Fruit fly (Drosophila melanogaster) whole organism, embryonic: ENCODE results near the gene CG6230.

Source experiments
- CG1024 ChIP-seq: fragments of 200-800 bp; sonication (Bioruptor generic); IDR thresholded peaks from 2 replicates; pipeline ENCODE4 v1.3.6; 2022; ENCODE audit warnings: missing biosample characterization, missing genetic modification characterization
- CG10366 ChIP-seq: fragments of 200-800 bp; sonication (Bioruptor generic); IDR thresholded peaks from 2 replicates; pipeline ENCODE4 v1.3.6; 2022; ENCODE audit warnings: missing biosample characterization, missing genetic modification characterization
- CG10654 ChIP-seq: fragments of 200-800 bp; sonication (Bioruptor generic); optimal IDR thresholded peaks from 2 replicates; lab custom pipeline; 2016; ENCODE audit warnings: missing biosample characterization, missing genetic modification characterization
- CG12155 ChIP-seq: fragments of 200-800 bp; sonication (Bioruptor generic); optimal IDR thresholded peaks from 3 replicates; lab custom pipeline; 2016; ENCODE audit warnings: missing biosample characterization, missing genetic modification characterization
- CG13296 ChIP-seq: fragments of 200-800 bp; sonication (Bioruptor generic); optimal IDR thresholded peaks from 3 replicates; lab custom pipeline; 2018; ENCODE audit warnings: missing biosample characterization, mild to moderate bottlenecking, missing genetic modification characterization
- CG14050 ChIP-seq: fragments of 200-800 bp; sonication (Bioruptor generic); IDR thresholded peaks from 3 replicates; pipeline ENCODE4 v1.3.6; 2022; ENCODE audit warnings: missing biosample characterization, missing genetic modification characterization
- CG14860 ChIP-seq: fragments of 200-800 bp; sonication (Bioruptor generic); IDR thresholded peaks from 3 replicates; pipeline ENCODE4 v1.3.6; 2022; ENCODE audit warnings: missing biosample characterization, missing genetic modification characterization; ENCODE audit not compliant: partially characterized antibody
- CG1647 ChIP-seq: fragments of 200-800 bp; sonication (Bioruptor generic); optimal IDR thresholded peaks from 3 replicates; lab custom pipeline; 2016; ENCODE audit warnings: missing biosample characterization, missing genetic modification characterization
- CG16863 ChIP-seq: fragments of 200-800 bp; sonication (Bioruptor generic); optimal IDR thresholded peaks from 3 replicates; lab custom pipeline; 2016; ENCODE audit warnings: missing biosample characterization, missing genetic modification characterization
- CG17186 ChIP-seq: fragments of 200-800 bp; sonication (Bioruptor generic); optimal IDR thresholded peaks from 3 replicates; lab custom pipeline; 2017; ENCODE audit warnings: missing biosample characterization, missing genetic modification reagents, missing genetic modification characterization
- CG17385 ChIP-seq: fragments of 200-800 bp; sonication (Bioruptor generic); optimal IDR thresholded peaks from 3 replicates; lab custom pipeline; 2018; ENCODE audit warnings: missing biosample characterization, mild to moderate bottlenecking, missing genetic modification characterization
- CG17568 ChIP-seq: fragments of 200-800 bp; sonication (Bioruptor generic); optimal IDR thresholded peaks from 2 replicates; lab custom pipeline; 2018; ENCODE audit warnings: missing biosample characterization, mild to moderate bottlenecking, missing genetic modification characterization, moderate library complexity
- CG2199 ChIP-seq: fragments of 200-800 bp; sonication (Bioruptor generic); IDR thresholded peaks from 3 replicates; pipeline ENCODE4 v1.3.6; 2022; ENCODE audit warnings: missing biosample characterization, missing genetic modification characterization
- CG32767 ChIP-seq: fragments of 200-800 bp; sonication (Bioruptor generic); IDR thresholded peaks from 2 replicates; pipeline ENCODE4 v1.3.6; 2022; ENCODE audit warnings: missing biosample characterization, missing genetic modification characterization
- CG3847 ChIP-seq: fragments of 200-800 bp; sonication (Bioruptor generic); IDR thresholded peaks from 2 replicates; pipeline ENCODE4 v1.3.6; 2022; ENCODE audit warnings: missing biosample characterization, missing genetic modification characterization
- CG6272 ChIP-seq: fragments of 200-800 bp; sonication (Bioruptor generic); IDR thresholded peaks from 2 replicates; pipeline ENCODE4 v1.3.6; 2022; ENCODE audit warnings: missing biosample characterization, missing genetic modification characterization
- CG7271 ChIP-seq: fragments of 200-800 bp; sonication (Bioruptor generic); optimal IDR thresholded peaks from 2 replicates; lab custom pipeline; 2018; ENCODE audit warnings: missing biosample characterization, mild to moderate bottlenecking, missing genetic modification characterization, moderate library complexity
- CG7357 ChIP-seq: fragments of 200-800 bp; sonication (Bioruptor generic); IDR thresholded peaks from 3 replicates; pipeline ENCODE4 v1.3.6; 2022; ENCODE audit warnings: missing biosample characterization, missing genetic modification characterization
- CG7839 ChIP-seq: fragments of 200-800 bp; sonication (Bioruptor generic); optimal IDR thresholded peaks from 3 replicates; lab custom pipeline; 2018; ENCODE audit warnings: missing biosample characterization, mild to moderate bottlenecking, missing genetic modification characterization, moderate library complexity
- CG8359 ChIP-seq: fragments of 200-800 bp; sonication (Bioruptor generic); optimal IDR thresholded peaks from 2 replicates; lab custom pipeline; 2017; ENCODE audit warnings: missing biosample characterization, mild to moderate bottlenecking, missing genetic modification characterization, borderline replicate concordance
- CG8765 ChIP-seq: fragments of 200-800 bp; sonication (Bioruptor generic); IDR thresholded peaks from 2 replicates; pipeline ENCODE4 v1.3.6; 2022; ENCODE audit warnings: missing biosample characterization, missing genetic modification characterization
- CG9727 ChIP-seq: fragments of 200-800 bp; sonication (Bioruptor generic); optimal IDR thresholded peaks from 3 replicates; lab custom pipeline; 2017; ENCODE audit warnings: missing biosample characterization, mild to moderate bottlenecking, missing genetic modification characterization
- E2f2 ChIP-seq: fragments of 200-800 bp; sonication (Bioruptor generic); IDR thresholded peaks from 2 replicates; pipeline ENCODE4 v1.3.6; 2022; ENCODE audit warnings: missing biosample characterization, missing genetic modification characterization
- Fer2 ChIP-seq: fragments of 200-800 bp; sonication (Bioruptor generic); optimal IDR thresholded peaks from 2 replicates; lab custom pipeline; 2018; ENCODE audit warnings: missing biosample characterization, mild to moderate bottlenecking, missing genetic modification characterization, moderate library complexity
- HHEX ChIP-seq: fragments of 200-800 bp; sonication (Bioruptor generic); optimal IDR thresholded peaks from 3 replicates; lab custom pipeline; 2017; ENCODE audit warnings: missing biosample characterization, mild to moderate bottlenecking, missing genetic modification characterization, missing genetic modification reagents
- Hey ChIP-seq: fragments of 200-800 bp; sonication (Bioruptor generic); optimal IDR thresholded peaks from 3 replicates; lab custom pipeline; 2018; ENCODE audit warnings: missing biosample characterization, mild to moderate bottlenecking, missing genetic modification characterization
- HmgZ ChIP-seq: fragments of 200-800 bp; sonication (Bioruptor generic); optimal IDR thresholded peaks from 2 replicates; lab custom pipeline; 2018; ENCODE audit warnings: missing biosample characterization, mild to moderate bottlenecking, missing genetic modification characterization
- Max ChIP-seq: fragments of 200-800 bp; sonication (Bioruptor generic); optimal IDR thresholded peaks from 2 replicates; lab custom pipeline; 2016; ENCODE audit warnings: missing biosample characterization, mild to moderate bottlenecking, missing genetic modification characterization
- Meics ChIP-seq: fragments of 200-800 bp; sonication (Bioruptor generic); optimal IDR thresholded peaks from 2 replicates; lab custom pipeline; 2017; ENCODE audit warnings: missing biosample characterization, mild to moderate bottlenecking, missing genetic modification characterization
- Ssrp ChIP-seq: fragments of 200-800 bp; sonication (Bioruptor generic); optimal IDR thresholded peaks from 2 replicates; lab custom pipeline; 2018; ENCODE audit warnings: missing biosample characterization, mild to moderate bottlenecking, missing genetic modification characterization, moderate library complexity
- Vsx1 ChIP-seq: fragments of 200-800 bp; sonication (Bioruptor generic); optimal IDR thresholded peaks from 2 replicates; lab custom pipeline; 2017; ENCODE audit warnings: missing biosample characterization, mild to moderate bottlenecking, missing genetic modification characterization, missing genetic modification reagents
- Xrp1 ChIP-seq: fragments of 200-800 bp; sonication (Bioruptor generic); IDR thresholded peaks from 2 replicates; pipeline ENCODE4 v1.3.6; 2022; ENCODE audit warnings: missing biosample characterization, missing genetic modification characterization
- al ChIP-seq: fragments of 200-800 bp; sonication (Bioruptor generic); IDR thresholded peaks from 2 replicates; pipeline ENCODE4 v1.3.6; 2022; ENCODE audit warnings: missing biosample characterization, missing genetic modification characterization
- cg ChIP-seq: fragments of 200-800 bp; sonication (Bioruptor generic); optimal IDR thresholded peaks from 3 replicates; lab custom pipeline; 2019; ENCODE audit warnings: missing biosample characterization, mild to moderate bottlenecking, missing genetic modification characterization, moderate library complexity
- esg ChIP-seq: fragments of 200-800 bp; sonication (Bioruptor generic); conservative IDR thresholded peaks from 2 replicates; pipeline ENCODE4 v1.3.6; 2022; ENCODE audit warnings: missing biosample characterization, missing genetic modification characterization
- eve ChIP-seq, 2 experiments: fragments of >200 bp; optimal IDR thresholded peaks; 2 replicates each; lab custom pipeline; 2017; ENCODE audit warnings: missing biosample characterization in 2 of 2, missing genetic modification characterization in 2 of 2
- fd102C ChIP-seq: fragments of 200-800 bp; sonication (Bioruptor generic); optimal IDR thresholded peaks from 2 replicates; lab custom pipeline; 2018; ENCODE audit warnings: missing biosample characterization, mild to moderate bottlenecking, missing genetic modification characterization, moderate library complexity
- fu2 ChIP-seq: fragments of 200-800 bp; sonication (Bioruptor generic); optimal IDR thresholded peaks from 2 replicates; lab custom pipeline; 2016; ENCODE audit warnings: missing biosample characterization, missing genetic modification characterization
- gce ChIP-seq: fragments of 200-800 bp; sonication (Bioruptor generic); IDR thresholded peaks from 3 replicates; pipeline ENCODE4 v1.3.6; 2022; ENCODE audit warnings: missing biosample characterization, missing genetic modification characterization
- gem ChIP-seq: fragments of 200-800 bp; sonication (Bioruptor generic); optimal IDR thresholded peaks from 2 replicates; lab custom pipeline; 2019; ENCODE audit warnings: missing biosample characterization, mild to moderate bottlenecking, missing genetic modification characterization, moderate library complexity
- gt ChIP-seq: fragments of 200-800 bp; sonication (Bioruptor generic); IDR thresholded peaks from 2 replicates; pipeline ENCODE4 v1.3.6; 2022; ENCODE audit warnings: missing biosample characterization, missing genetic modification characterization
- hkb ChIP-seq, 2 experiments: fragments of 200-800 bp in 1 of 2; fragments of >200 bp in 1 of 2; sonication (Bioruptor generic) in 1 of 2; IDR thresholded peaks in 1 of 2; optimal IDR thresholded peaks in 1 of 2; 2 replicates each; pipeline versions ENCODE4 v1.3.6 to Lab custom; 2017 to 2022; ENCODE audit warnings: missing biosample characterization in 1 of 2, missing genetic modification characterization in 1 of 2
- hth ChIP-seq: fragments of >200 bp; optimal IDR thresholded peaks from 2 replicates; lab custom pipeline; 2017; ENCODE audit warnings: inconsistent platforms
- maf-S ChIP-seq: fragments of 200-800 bp; sonication (Bioruptor generic); optimal IDR thresholded peaks from 2 replicates; lab custom pipeline; 2016; ENCODE audit warnings: missing biosample characterization, missing genetic modification characterization
- nau ChIP-seq: fragments of 200-800 bp; sonication (Bioruptor generic); optimal IDR thresholded peaks from 3 replicates; lab custom pipeline; 2017; ENCODE audit warnings: missing biosample characterization, mild to moderate bottlenecking, missing genetic modification characterization, missing genetic modification reagents
- repo ChIP-seq: fragments of 200-800 bp; sonication (Bioruptor generic); optimal IDR thresholded peaks from 2 replicates; lab custom pipeline; 2016; ENCODE audit warnings: missing biosample characterization, missing genetic modification characterization
- schlank ChIP-seq: fragments of 200-800 bp; sonication (Bioruptor generic); optimal IDR thresholded peaks from 2 replicates; lab custom pipeline; 2018; ENCODE audit warnings: missing biosample characterization, mild to moderate bottlenecking, missing genetic modification characterization
- sens-2 ChIP-seq: fragments of 200-800 bp; sonication (Bioruptor generic); IDR thresholded peaks from 2 replicates; pipeline ENCODE4 v1.3.6; 2022; ENCODE audit warnings: missing biosample characterization, missing genetic modification characterization
- z ChIP-seq: fragments of 200-800 bp; sonication (Bioruptor generic); IDR thresholded peaks from 3 replicates; pipeline ENCODE4 v1.3.6; 2022; ENCODE audit warnings: missing biosample characterization, missing genetic modification characterization

The CG6230 gene

dm6 chr2L:11130151-11131008 lies 10.3 kb upstream of the CG6230 start, which contains the start of the genes RfC38 and CG4751 (continued):
- TF ChIP-seq CG8359 (GFP tag; lab: Kevin White, UChicago) (no peak), Vsx1 (GFP tag; lab: Kevin White, UChicago) (no peak), Hey (tag; lab: Kevin White, UChicago) (no peak), z (GFP tag; lab: Robert Waterston, UW) (no peak), repo (GFP tag; lab: Kevin White, UChicago) (no peak), CG1024 (GFP tag; lab: Robert Waterston, UW) (no peak), CG32767 (GFP tag; lab: Robert Waterston, UW) (0 out of 2 replicates have a peak, but pooled peaks have one; percentile 8), fu2 (GFP tag; lab: Kevin White, UChicago) (no peak), hth (lab: Kevin White, UChicago) (no peak), CG17385 (no peak), CG16863 (GFP tag; lab: Kevin White, UChicago) (no peak), CG14860 (GFP tag; lab: Robert Waterston, UW) (peak; percentile 61; the same call in 2 of the 3 replicates), eve (GFP tag; optimal IDR thresholded peaks at IDR 0.05; lab: Kevin White, UChicago) (no peak), schlank (tag; lab: Kevin White, UChicago) (no peak), gt (GFP tag; lab: Robert Waterston, UW) (no peak), CG8765 (GFP tag; lab: Robert Waterston, UW) (no peak), CG7839 (no peak), E2f2 (GFP tag; lab: Robert Waterston, UW) (peak; percentile 56), CG2199 (GFP tag; lab: Robert Waterston, UW) (no peak), esg (no peak), CG14050 (GFP tag; lab: Robert Waterston, UW) (no peak), CG12155 (GFP tag; lab: Kevin White, UChicago) (no peak), CG7357 (GFP tag; lab: Robert Waterston, UW) (no peak), Fer2 (no peak), gem (tag; lab: Kevin White, UChicago) (no peak), cg (GFP tag; lab: Kevin White, UChicago) (no peak), nau (no peak), CG17186 (GFP tag; lab: Kevin White, UChicago) (peak; percentile 31), CG1647 (GFP tag; lab: Kevin White, UChicago) (no peak), CG17568 (no peak), Xrp1 (GFP tag; lab: Robert Waterston, UW) (no peak), HHEX (GFP tag; lab: Kevin White, UChicago) (no peak), Ssrp (tag; lab: Kevin White, UChicago) (no peak), CG10366 (GFP tag; lab: Robert Waterston, UW) (no peak), CG13296 (GFP tag; lab: Kevin White, UChicago) (no peak), hkb (optimal IDR thresholded peaks at IDR 0.05; lab: Kevin White, UChicago) (no peak), hkb (GFP tag; IDR thresholded peaks at IDR 0.05; lab: Robert Waterston, UW) (no peak), maf-S (GFP tag; lab: Kevin White, UChicago) (no peak), Meics (no peak), sens-2 (GFP tag; lab: Robert Waterston, UW) (no peak), CG7271 (tag; lab: Kevin White, UChicago) (no peak), fd102C (GFP tag; lab: Kevin White, UChicago) (no peak), CG3847 (GFP tag; lab: Robert Waterston, UW) (no peak), HmgZ (tag; lab: Kevin White, UChicago) (no peak), CG9727 (peak; percentile 3), Max (peak; percentile 2), gce (GFP tag; lab: Robert Waterston, UW) (no peak), CG10654 (GFP tag; lab: Kevin White, UChicago) (no peak), al (GFP tag; lab: Robert Waterston, UW) (no peak), CG6272 (no peak)
- TF ChIP-seq, all 482 proteins: peak for 95
